Fruit fly (Drosophila melanogaster): ENCODE results near the gene CG18787.

CG18787 gene

DNA sequence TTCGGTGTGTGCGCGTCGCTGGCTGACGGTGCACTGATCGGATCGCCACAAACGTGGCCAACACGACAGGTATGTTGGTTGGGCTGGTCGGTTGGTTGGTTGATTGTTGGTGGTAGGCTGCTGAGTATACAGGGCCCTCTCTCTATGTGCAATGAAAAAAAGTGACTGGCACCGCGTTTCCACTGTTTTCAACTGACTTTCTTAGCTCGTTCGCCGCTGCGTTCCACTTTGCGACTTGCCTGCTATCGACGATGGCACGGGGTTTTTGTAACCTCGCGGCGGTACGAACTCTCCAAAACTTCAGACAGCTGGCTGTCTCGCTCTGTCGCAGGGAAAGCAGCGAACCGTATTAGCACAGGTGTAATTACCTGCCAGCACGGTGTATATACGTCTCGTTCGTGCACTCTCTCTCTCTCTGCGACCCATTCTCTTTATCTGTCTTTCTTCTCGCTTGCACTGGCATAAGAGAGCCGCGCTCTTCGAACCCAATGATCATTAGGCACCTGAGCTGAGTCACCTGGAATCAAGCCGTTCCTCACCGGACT lies 28.2 kb downstream of the CG18787 start (continued):
- TF ChIP-seq PHDP (tag; optimal IDR thresholded peaks at IDR 0.05) (peak; percentile 33), ems (GFP tag; optimal IDR thresholded peaks at IDR 0.05) (no peak), CG7556 (GFP tag; optimal IDR thresholded peaks at IDR 0.05) (no peak), CG11560 (tag; IDR thresholded peaks at IDR 0.05) (no peak), CG8281 (tag; optimal IDR thresholded peaks at IDR 0.05) (no peak), Nf-YA (GFP tag; IDR thresholded peaks at IDR 0.05) (peak; percentile 25; the same call in 1 of the 2 replicates), CG3163 (GFP tag; optimal IDR thresholded peaks at IDR 0.05) (peak; percentile 99), D19B (GFP tag; optimal IDR thresholded peaks at IDR 0.05) (no peak), hb (GFP tag; IDR thresholded peaks at IDR 0.05; ENCODE audit: partially characterized antibody) (no peak), CG8944 (GFP tag; optimal IDR thresholded peaks at IDR 0.05) (no peak), odd (GFP tag; optimal IDR thresholded peaks at IDR 0.05) (no peak), Bgb (GFP tag; IDR thresholded peaks at IDR 0.05; ENCODE audit: partially characterized antibody) (peak; percentile 64), CG11696 (GFP tag; IDR thresholded peaks at IDR 0.05) (0 out of 2 replicates have a peak, but pooled peaks have one; percentile 18), CG31388 (GFP tag; optimal IDR thresholded peaks at IDR 0.05) (no peak), Dll (GFP tag; IDR thresholded peaks at IDR 0.05; ENCODE audit: partially characterized antibody) (no peak), CG1647 (GFP tag; optimal IDR thresholded peaks at IDR 0.05) (peak; percentile 58), CG2712 (tag; optimal IDR thresholded peaks at IDR 0.05) (peak; percentile 34), stc (GFP tag; IDR thresholded peaks at IDR 0.05) (peak; percentile 40; the same call in 1 of the 2 replicates), nerfin-2 (GFP tag; IDR thresholded peaks at IDR 0.05; ENCODE audit: partially characterized antibody) (no peak), fu2 (GFP tag; optimal IDR thresholded peaks at IDR 0.05) (no peak), pum (GFP tag; optimal IDR thresholded peaks at IDR 0.05) (no peak), CG11504 (tag; optimal IDR thresholded peaks at IDR 0.05) (peak; percentile 16), hth (optimal IDR thresholded peaks at IDR 0.05) (no peak), CG4360 (GFP tag; IDR thresholded peaks at IDR 0.05) (peak; percentile 42), ftz-f1 (GFP tag; optimal IDR thresholded peaks at IDR 0.05) (peak; percentile 58), org-1 (GFP tag; optimal IDR thresholded peaks at IDR 0.05) (peak; percentile 22), CG17802 (tag; optimal IDR thresholded peaks at IDR 0.05) (no peak), Dp (GFP tag; optimal IDR thresholded peaks at IDR 0.05) (no peak), CG2202 (tag; optimal IDR thresholded peaks at IDR 0.05) (no peak), CG43689 (GFP tag; IDR thresholded peaks at IDR 0.05) (no peak), CG1603 (tag; optimal IDR thresholded peaks at IDR 0.05) (peak; percentile 9), CG31365 (tag; optimal IDR thresholded peaks at IDR 0.05) (no peak), Rfx (GFP tag; IDR thresholded peaks at IDR 0.05) (peak; percentile 53), Awh (GFP tag; IDR thresholded peaks at IDR 0.05) (0 out of 2 replicates have a peak, but pooled peaks have one; percentile 35), nom (GFP tag; optimal IDR thresholded peaks at IDR 0.05) (peak; percentile 27), CG10979 (tag; optimal IDR thresholded peaks at IDR 0.05) (no peak), dati (GFP tag; IDR thresholded peaks at IDR 0.05) (no peak), CG10565 (GFP tag; optimal IDR thresholded peaks at IDR 0.05) (no peak), CG6765 (GFP tag; optimal IDR thresholded peaks at IDR 0.05) (no peak), B-H1 (GFP tag; IDR thresholded peaks at IDR 0.05) (no peak), CG6683 (GFP tag; optimal IDR thresholded peaks at IDR 0.05) (no peak), Dref (GFP tag; IDR thresholded peaks at IDR 0.05) (no peak), tap (tag; optimal IDR thresholded peaks at IDR 0.05) (no peak), Fer3 (tag; optimal IDR thresholded peaks at IDR 0.05) (no peak), ro (GFP tag; IDR thresholded peaks at IDR 0.05) (no peak), chn (GFP tag; optimal IDR thresholded peaks at IDR 0.05) (peak; percentile 17), CG5953 (GFP tag; IDR thresholded peaks at IDR 0.05) (0 out of 2 replicates have a peak, but pooled peaks have one; percentile 52), rib (GFP tag; IDR thresholded peaks at IDR 0.05) (0 out of 2 replicates have a peak, but pooled peaks have one; percentile 44), ken (GFP tag; IDR thresholded peaks at IDR 0.05) (0 out of 3 replicates have a peak, but pooled peaks have one; percentile 11), CG12219 (GFP tag; optimal IDR thresholded peaks at IDR 0.05) (no peak), zen (tag; optimal IDR thresholded peaks at IDR 0.05) (peak; percentile 87)

All from whole organism, embryonic.